1 fruit fly cellular context compared by ENCODE assay signal in the genomic region with DNA sequence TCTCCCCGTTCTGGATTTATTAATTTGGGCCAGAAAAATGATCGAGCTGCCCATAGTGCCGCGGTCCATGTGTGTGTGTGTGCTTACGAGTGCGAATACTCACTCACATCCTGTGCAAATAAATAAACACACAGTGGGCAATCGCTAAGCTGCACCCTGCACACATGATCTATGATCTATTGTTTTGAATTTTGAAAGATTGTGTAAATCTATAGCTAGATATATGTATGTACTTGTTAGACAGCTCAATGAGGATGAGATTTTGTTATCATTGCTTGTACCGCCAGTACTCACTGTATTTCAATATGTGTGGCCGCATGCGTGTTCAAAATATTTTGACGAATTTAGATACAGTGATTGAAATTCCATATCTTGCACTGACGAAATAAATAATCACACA.
TF ChIP-seq lines count a peak whose summit lies in the region.

No protein-coding gene starts in this region.

TF ChIP-seq in whole organism, embryonic, 481 proteins besides CTCF, POLR2A, EP300 and RAD21 (continued from another document and continues in another):
- TF ChIP-seq CG4617 (GFP tag; optimal IDR thresholded peaks at IDR 0.05; lab: Kevin White, UChicago; ENCODE audit: borderline replicate concordance) (no peak), MBD-R2 (GFP tag; IDR thresholded peaks at IDR 0.05; lab: Robert Waterston, UW) (peak; percentile 46; the same call in 1 of the 2 replicates), CG15514 (GFP tag; optimal IDR thresholded peaks at IDR 0.05; lab: Kevin White, UChicago) (peak; percentile 59), CG17328 (GFP tag; IDR thresholded peaks at IDR 0.05; lab: Robert Waterston, UW) (0 out of 2 replicates have a peak, but pooled peaks have one; percentile 17), sd (tag; optimal IDR thresholded peaks at IDR 0.05; lab: Kevin White, UChicago) (peak; percentile 27), Aef1 (GFP tag; IDR thresholded peaks at IDR 0.05; lab: Robert Waterston, UW) (peak; percentile 53; the same call in 2 of the 3 replicates), CG12769 (tag; optimal IDR thresholded peaks at IDR 0.05; lab: Kevin White, UChicago) (peak; percentile 88), CG14014 (GFP tag; IDR thresholded peaks at IDR 0.05; lab: Robert Waterston, UW) (peak; percentile 43; the same call in 1 of the 2 replicates), CG7372 (GFP tag; IDR thresholded peaks at IDR 0.05; lab: Robert Waterston, UW) (peak; percentile 57), esg (GFP tag; conservative IDR thresholded peaks at IDR 0.05; lab: Robert Waterston, UW) (peak; percentile 56), CG31388 (GFP tag; optimal IDR thresholded peaks at IDR 0.05; lab: Kevin White, UChicago) (no peak), al (GFP tag; IDR thresholded peaks at IDR 0.05; lab: Robert Waterston, UW) (peak; percentile 78), slbo (GFP tag; IDR thresholded peaks at IDR 0.05; lab: Robert Waterston, UW) (peak; percentile 91), CG12219 (GFP tag; optimal IDR thresholded peaks at IDR 0.05; lab: Kevin White, UChicago) (peak; percentile 14), zfh2 (GFP tag; optimal IDR thresholded peaks at IDR 0.05; lab: Kevin White, UChicago) (peak; percentile 81), Opbp (GFP tag; IDR thresholded peaks at IDR 0.05; lab: Robert Waterston, UW; ENCODE audit: partially characterized antibody) (no peak), klu (GFP tag; IDR thresholded peaks at IDR 0.05; lab: Robert Waterston, UW) (peak; percentile 54), CG11456 (GFP tag; IDR thresholded peaks at IDR 0.05; lab: Robert Waterston, UW) (peak; percentile 85), Ptx1 (GFP tag; IDR thresholded peaks at IDR 0.05; lab: Robert Waterston, UW) (peak; percentile 64), CG11560 (tag; IDR thresholded peaks at IDR 0.05; lab: Robert Waterston, UW) (peak; percentile 52; the same call in 2 of the 3 replicates), CG11247 (GFP tag; IDR thresholded peaks at IDR 0.05; lab: Robert Waterston, UW) (peak; percentile 66), CG16813 (GFP tag; IDR thresholded peaks at IDR 0.05; lab: Robert Waterston, UW; ENCODE audit: partially characterized antibody) (no peak), HLH54F (GFP tag; optimal IDR thresholded peaks at IDR 0.05; lab: Kevin White, UChicago) (peak; percentile 62), Atf6 (GFP tag; IDR thresholded peaks at IDR 0.05; lab: Robert Waterston, UW) (peak; percentile 74), CG13624 (GFP tag; optimal IDR thresholded peaks at IDR 0.05; lab: Kevin White, UChicago) (peak; percentile 60), Bdp1 (GFP tag; optimal IDR thresholded peaks at IDR 0.05; lab: Kevin White, UChicago) (no peak), CG14441 (GFP tag; IDR thresholded peaks at IDR 0.05; lab: Robert Waterston, UW) (peak; percentile 50; the same call in 1 of the 2 replicates), sisA (GFP tag; IDR thresholded peaks at IDR 0.05; lab: Robert Waterston, UW) (peak; percentile 38), Abd-B (GFP tag; optimal IDR thresholded peaks at IDR 0.05; lab: Kevin White, UChicago) (peak; percentile 7), CG13775 (GFP tag; optimal IDR thresholded peaks at IDR 0.05; lab: Kevin White, UChicago) (peak; percentile 43), tap (tag; optimal IDR thresholded peaks at IDR 0.05; lab: Kevin White, UChicago) (peak; percentile 22), CG16815 (GFP tag; optimal IDR thresholded peaks at IDR 0.05; lab: Kevin White, UChicago) (peak; percentile 62), sr (GFP tag; IDR thresholded peaks at IDR 0.05; lab: Robert Waterston, UW) (no peak), CG5180 (GFP tag; optimal IDR thresholded peaks at IDR 0.05; lab: Kevin White, UChicago) (no peak), CG2712 (tag; optimal IDR thresholded peaks at IDR 0.05; lab: Kevin White, UChicago) (peak; percentile 18), CG15269 (tag; optimal IDR thresholded peaks at IDR 0.05; lab: Kevin White, UChicago) (peak; percentile 71), exex (tag; optimal IDR thresholded peaks at IDR 0.05; lab: Kevin White, UChicago) (peak; percentile 5), CG1233 (GFP tag; optimal IDR thresholded peaks at IDR 0.05; lab: Kevin White, UChicago) (no peak), tx (GFP tag; optimal IDR thresholded peaks at IDR 0.05; lab: Kevin White, UChicago) (peak; percentile 1), B-H2 (GFP tag; optimal IDR thresholded peaks at IDR 0.05; lab: Kevin White, UChicago) (peak; percentile 37), CG7839 (tag; optimal IDR thresholded peaks at IDR 0.05; lab: Kevin White, UChicago) (peak; percentile 66), CG30431 (GFP tag; optimal IDR thresholded peaks at IDR 0.05; lab: Kevin White, UChicago) (peak; percentile 23), dati (GFP tag; IDR thresholded peaks at IDR 0.05; lab: Robert Waterston, UW) (0 out of 2 replicates have a peak, but pooled peaks have one; percentile 20), CG14667 (GFP tag; IDR thresholded peaks at IDR 0.05; lab: Robert Waterston, UW) (0 out of 2 replicates have a peak, but pooled peaks have one; percentile 41), wdn (GFP tag; IDR thresholded peaks at IDR 0.05; lab: Robert Waterston, UW) (peak; percentile 61; the same call in 1 of the 2 replicates), Dad (GFP tag; optimal IDR thresholded peaks at IDR 0.05; lab: Kevin White, UChicago) (no peak), nom (GFP tag; optimal IDR thresholded peaks at IDR 0.05; lab: Kevin White, UChicago) (peak; percentile 56), CG12071 (GFP tag; optimal IDR thresholded peaks at IDR 0.05; lab: Kevin White, UChicago) (peak; percentile 53), CG3163 (GFP tag; optimal IDR thresholded peaks at IDR 0.05; lab: Kevin White, UChicago) (no peak), sug (tag; optimal IDR thresholded peaks at IDR 0.05; lab: Kevin White, UChicago) (peak; percentile 24), ash1 (GFP tag; optimal IDR thresholded peaks at IDR 0.05; lab: Kevin White, UChicago) (peak; percentile 35), Med (GFP tag; lab: Kevin White, UChicago) (peak; percentile 95), onecut (GFP tag; IDR thresholded peaks at IDR 0.05; lab: Robert Waterston, UW) (no peak), gro (GFP tag; optimal IDR thresholded peaks at IDR 0.05; lab: Kevin White, UChicago) (peak; percentile 64), kay (GFP tag; optimal IDR thresholded peaks at IDR 0.05; lab: Kevin White, UChicago) (peak; percentile 16), H15 (GFP tag; IDR thresholded peaks at IDR 0.05; lab: Robert Waterston, UW) (no peak), mam (GFP tag; optimal IDR thresholded peaks at IDR 0.05; lab: Kevin White, UChicago) (peak; percentile 80), Dref (GFP tag; IDR thresholded peaks at IDR 0.05; lab: Robert Waterston, UW) (peak; percentile 30; the same call in 1 of the 2 replicates), Poxn (GFP tag; IDR thresholded peaks at IDR 0.05; lab: Robert Waterston, UW) (peak; percentile 53; the same call in 1 of the 2 replicates), dpn (GFP tag; optimal IDR thresholded peaks at IDR 0.05; lab: Kevin White, UChicago) (peak; percentile 51 to 53), pho (GFP tag; optimal IDR thresholded peaks at IDR 0.05; lab: Kevin White, UChicago) (peak; percentile 57), Usf (GFP tag; optimal IDR thresholded peaks at IDR 0.05; lab: Kevin White, UChicago) (peak; percentile 40), CG10321 (GFP tag; IDR thresholded peaks at IDR 0.05; lab: Robert Waterston, UW) (peak; percentile 42; the same call in 1 of the 2 replicates), CG9215 (GFP tag; IDR thresholded peaks at IDR 0.05; lab: Robert Waterston, UW) (peak; percentile 79), lmd (GFP tag; IDR thresholded peaks at IDR 0.05; lab: Robert Waterston, UW) (peak; percentile 78), cwo (GFP tag; optimal IDR thresholded peaks at IDR 0.05; lab: Kevin White, UChicago) (peak; percentile 48), dimm (GFP tag; IDR thresholded peaks at IDR 0.05; lab: Robert Waterston, UW) (no peak), H2.0 (GFP tag; IDR thresholded peaks at IDR 0.05; lab: Robert Waterston, UW) (peak; percentile 49), CG15601 (tag; optimal IDR thresholded peaks at IDR 0.05; lab: Kevin White, UChicago) (no peak), NFAT (GFP tag; IDR thresholded peaks at IDR 0.05; lab: Robert Waterston, UW) (peak; percentile 72; the same call in 1 of the 2 replicates), CG13296 (GFP tag; optimal IDR thresholded peaks at IDR 0.05; lab: Kevin White, UChicago) (peak; percentile 36), CG12155 (GFP tag; optimal IDR thresholded peaks at IDR 0.05; lab: Kevin White, UChicago) (peak; percentile 63), CG11723 (GFP tag; optimal IDR thresholded peaks at IDR 0.05; lab: Kevin White, UChicago) (peak; percentile 4), gem (tag; optimal IDR thresholded peaks at IDR 0.05; lab: Kevin White, UChicago) (peak; percentile 64), CG3995 (GFP tag; optimal IDR thresholded peaks at IDR 0.05; lab: Kevin White, UChicago) (peak; percentile 38), bcd (GFP tag; optimal IDR thresholded peaks at IDR 0.05; lab: Kevin White, UChicago) (peak; percentile 50), Bteb2 (GFP tag; optimal IDR thresholded peaks at IDR 0.05; lab: Kevin White, UChicago) (peak; percentile 39), CG10147 (GFP tag; optimal IDR thresholded peaks at IDR 0.05; lab: Kevin White, UChicago) (peak; percentile 13), CG11085 (GFP tag; IDR thresholded peaks at IDR 0.05; lab: Robert Waterston, UW) (peak; percentile 79), CoRest (tag; optimal IDR thresholded peaks at IDR 0.05; lab: Kevin White, UChicago) (peak; percentile 51), schlank (tag; optimal IDR thresholded peaks at IDR 0.05; lab: Kevin White, UChicago) (peak; percentile 74), CG17829 (tag; optimal IDR thresholded peaks at IDR 0.05; lab: Kevin White, UChicago) (no peak), NK7.1 (GFP tag; optimal IDR thresholded peaks at IDR 0.05; lab: Kevin White, UChicago) (no peak), bab2 (GFP tag; optimal IDR thresholded peaks at IDR 0.05; lab: Kevin White, UChicago) (peak; percentile 23), Hr51 (GFP tag; optimal IDR thresholded peaks at IDR 0.05; lab: Kevin White, UChicago) (peak; percentile 18 to 42), Taf1 (GFP tag; IDR thresholded peaks at IDR 0.05; lab: Robert Waterston, UW) (peak; percentile 69), sens (GFP tag; lab: Kevin White, UChicago) (peak; percentile 36), chif (GFP tag; optimal IDR thresholded peaks at IDR 0.05; lab: Kevin White, UChicago) (peak; percentile 19 to 26), CG15011 (GFP tag; optimal IDR thresholded peaks at IDR 0.05; lab: Kevin White, UChicago) (no peak), CG8478 (optimal IDR thresholded peaks at IDR 0.05; lab: Kevin White, UChicago) (no peak), CG9932 (GFP tag; IDR thresholded peaks at IDR 0.05; lab: Robert Waterston, UW) (peak; percentile 91), CG30403 (GFP tag; optimal IDR thresholded peaks at IDR 0.05; lab: Kevin White, UChicago) (peak; percentile 51), CG4404 (GFP tag; IDR thresholded peaks at IDR 0.05; lab: Robert Waterston, UW) (peak; percentile 49), chm (GFP tag; IDR thresholded peaks at IDR 0.05; lab: Robert Waterston, UW) (peak; percentile 10; the same call in 1 of the 2 replicates), Hand (GFP tag; optimal IDR thresholded peaks at IDR 0.05; lab: Kevin White, UChicago) (peak; percentile 27), CG7928 (GFP tag; optimal IDR thresholded peaks at IDR 0.05; lab: Kevin White, UChicago) (peak; percentile 55), Sox102F (GFP tag; optimal IDR thresholded peaks at IDR 0.05; lab: Kevin White, UChicago) (peak; percentile 25), CG9727 (GFP tag; optimal IDR thresholded peaks at IDR 0.05; lab: Kevin White, UChicago) (peak; percentile 29), fd3F (GFP tag; optimal IDR thresholded peaks at IDR 0.05; lab: Kevin White, UChicago) (peak; percentile 55), otp (GFP tag; IDR thresholded peaks at IDR 0.05; lab: Robert Waterston, UW) (0 out of 3 replicates have a peak, but pooled peaks have one; percentile 32), CG7786 (GFP tag; optimal IDR thresholded peaks at IDR 0.05; lab: Kevin White, UChicago) (peak; percentile 72), Ets65A (GFP tag; lab: Kevin White, UChicago) (peak; percentile 92), tin (GFP tag; optimal IDR thresholded peaks at IDR 0.05; lab: Kevin White, UChicago) (peak; percentile 2), gcm2 (GFP tag; optimal IDR thresholded peaks at IDR 0.05; lab: Kevin White, UChicago) (peak; percentile 33), Antp (GFP tag; optimal IDR thresholded peaks at IDR 0.05; lab: Kevin White, UChicago) (peak; percentile 18), CG13894 (tag; optimal IDR thresholded peaks at IDR 0.05; lab: Kevin White, UChicago) (peak; percentile 14), crp (GFP tag; optimal IDR thresholded peaks at IDR 0.05; lab: Kevin White, UChicago) (no peak), PHDP (tag; optimal IDR thresholded peaks at IDR 0.05; lab: Kevin White, UChicago) (peak; percentile 62), CG11504 (tag; optimal IDR thresholded peaks at IDR 0.05; lab: Kevin White, UChicago) (peak; percentile 41), bsh (GFP tag; optimal IDR thresholded peaks at IDR 0.05; lab: Kevin White, UChicago) (peak in 1 of 2 experiments; percentile 61), CG11695 (GFP tag; IDR thresholded peaks at IDR 0.05; lab: Robert Waterston, UW) (no peak), Mrtf (GFP tag; IDR thresholded peaks at IDR 0.05; lab: Robert Waterston, UW) (peak; percentile 54; the same call in 1 of the 3 replicates), jumu (GFP tag; optimal IDR thresholded peaks at IDR 0.05; lab: Kevin White, UChicago) (peak; percentile 2), nau (GFP tag; optimal IDR thresholded peaks at IDR 0.05; lab: Kevin White, UChicago) (no peak), Dek (tag; optimal IDR thresholded peaks at IDR 0.05; lab: Kevin White, UChicago) (peak; percentile 52), org-1 (GFP tag; optimal IDR thresholded peaks at IDR 0.05; lab: Kevin White, UChicago) (peak; percentile 26), CG7963 (GFP tag; IDR thresholded peaks at IDR 0.05; lab: Robert Waterston, UW; ENCODE audit: partially characterized antibody) (no peak), HmgZ (tag; optimal IDR thresholded peaks at IDR 0.05; lab: Kevin White, UChicago) (peak; percentile 39), dmrt99B (tag; optimal IDR thresholded peaks at IDR 0.05; lab: Kevin White, UChicago) (peak; percentile 23), CG16779 (GFP tag; IDR thresholded peaks at IDR 0.05; lab: Robert Waterston, UW) (no peak), Xrp1 (GFP tag; IDR thresholded peaks at IDR 0.05; lab: Robert Waterston, UW) (peak; percentile 65), toy (GFP tag; IDR thresholded peaks at IDR 0.05; lab: Robert Waterston, UW) (peak; percentile 64; the same call in 1 of the 2 replicates), lbe (GFP tag; optimal IDR thresholded peaks at IDR 0.05; lab: Kevin White, UChicago) (peak; percentile 80), Dp (GFP tag; optimal IDR thresholded peaks at IDR 0.05; lab: Kevin White, UChicago) (no peak), CG3847 (GFP tag; IDR thresholded peaks at IDR 0.05; lab: Robert Waterston, UW) (peak; percentile 68)
